Worm (Caenorhabditis elegans) whole organism, L2 larva: ENCODE measurements around the gene sptl-3.

Experiments used
- C34F6.9 ChIP-seq: fragments of 150-350 bp; optimal IDR thresholded peaks from 2 replicates; lab custom pipeline; 2014; ENCODE audit warnings: missing biosample characterization, missing genetic modification characterization
- Y55F3AM.14 ChIP-seq: fragments of 200-800 bp; sonication (Bioruptor generic); optimal IDR thresholded peaks from 2 replicates; lab custom pipeline; 2018; ENCODE audit warnings: mild to moderate bottlenecking, missing genetic modification characterization, missing compliant biosample characterization
- ZK546.5 ChIP-seq: sonication (generic microtip); optimal IDR thresholded peaks from 2 replicates; lab custom pipeline; 2017; ENCODE audit warnings: missing biosample characterization, missing genetic modification characterization
- alr-1 ChIP-seq: fragments of 150-350 bp; optimal IDR thresholded peaks from 2 replicates; lab custom pipeline; 2014; ENCODE audit warnings: missing biosample characterization, missing genetic modification characterization
- aly-2 ChIP-seq: fragments of 150-350 bp; optimal IDR thresholded peaks from 2 replicates; lab custom pipeline; 2014; ENCODE audit warnings: missing biosample characterization, missing genetic modification characterization
- ama-1 ChIP-seq: fragments of 150-350 bp; optimal IDR thresholded peaks from 2 replicates; lab custom pipeline; 2018; ENCODE audit warnings: inconsistent platforms
- blmp-1 ChIP-seq: sonication (generic microtip); optimal IDR thresholded peaks from 2 replicates; lab custom pipeline; 2017; ENCODE audit warnings: missing genetic modification characterization, mild to moderate bottlenecking, missing compliant biosample characterization, antibody characterized with exemption, moderate library complexity; ENCODE audit not compliant: insufficient read depth
- ceh-82 ChIP-seq: fragments of 150-350 bp; optimal IDR thresholded peaks from 2 replicates; lab custom pipeline; 2014; ENCODE audit warnings: missing biosample characterization, missing genetic modification characterization
- crh-2 ChIP-seq: sonication (generic microtip); optimal IDR thresholded peaks from 2 replicates; lab custom pipeline; 2017; ENCODE audit warnings: missing biosample characterization, missing genetic modification characterization
- dmd-4 ChIP-seq: sonication (generic microtip); optimal IDR thresholded peaks from 2 replicates; lab custom pipeline; 2017; ENCODE audit warnings: missing biosample characterization, missing genetic modification characterization
- egl-27 ChIP-seq: sonication (generic microtip); optimal IDR thresholded peaks from 3 replicates; lab custom pipeline; 2017; ENCODE audit warnings: missing biosample characterization, missing genetic modification reagents, missing genetic modification characterization
- elt-1 ChIP-seq: fragments of 150-350 bp; optimal IDR thresholded peaks from 2 replicates; lab custom pipeline; 2014; ENCODE audit warnings: missing biosample characterization, missing genetic modification characterization
- elt-3 ChIP-seq: sonication (generic microtip); optimal IDR thresholded peaks from 2 replicates; lab custom pipeline; 2017; ENCODE audit warnings: missing biosample characterization, missing genetic modification characterization
- fos-1 ChIP-seq: fragments of 150-350 bp; optimal IDR thresholded peaks from 2 replicates; lab custom pipeline; 2014; ENCODE audit warnings: missing biosample characterization, missing genetic modification characterization
- gmeb-1 ChIP-seq: fragments of 150-350 bp; optimal IDR thresholded peaks from 2 replicates; lab custom pipeline; 2014; ENCODE audit warnings: missing biosample characterization, missing genetic modification characterization
- lin-11 ChIP-seq: fragments of 150-350 bp; sonication (generic microtip); optimal IDR thresholded peaks from 2 replicates; lab custom pipeline; 2014; ENCODE audit warnings: missing biosample characterization, missing genetic modification characterization, inconsistent platforms, mixed read lengths
- lin-13 ChIP-seq: fragments of 150-350 bp; optimal IDR thresholded peaks from 2 replicates; lab custom pipeline; 2014; ENCODE audit warnings: missing biosample characterization, missing genetic modification reagents, missing genetic modification characterization
- lin-39 ChIP-seq: fragments of 150-350 bp; optimal IDR thresholded peaks from 2 replicates; lab custom pipeline; 2014; ENCODE audit warnings: missing biosample characterization, missing genetic modification reagents, missing genetic modification characterization
- lsy-2 ChIP-seq, 2 experiments: fragments of 150-350 bp in 1 of 2; sonication (generic microtip) in 1 of 2; optimal IDR thresholded peaks; 2 replicates each; lab custom pipeline; 2014 to 2017; ENCODE audit warnings: missing biosample characterization in 2 of 2, missing genetic modification characterization in 2 of 2
- mab-5 ChIP-seq: fragments of 150-350 bp; optimal IDR thresholded peaks from 2 replicates; lab custom pipeline; 2014; ENCODE audit warnings: missing biosample characterization, missing genetic modification characterization
- mbf-1 ChIP-seq: sonication (generic microtip); optimal IDR thresholded peaks from 2 replicates; lab custom pipeline; 2017; ENCODE audit warnings: missing biosample characterization, missing genetic modification characterization
- nhr-10 ChIP-seq: sonication (generic microtip); optimal IDR thresholded peaks from 2 replicates; lab custom pipeline; 2017; ENCODE audit warnings: missing biosample characterization, missing genetic modification characterization
- nhr-11 ChIP-seq: fragments of 150-350 bp; optimal IDR thresholded peaks from 2 replicates; lab custom pipeline; 2014; ENCODE audit warnings: missing biosample characterization, missing genetic modification characterization
- nhr-12 ChIP-seq: fragments of 150-350 bp; optimal IDR thresholded peaks from 2 replicates; lab custom pipeline; 2014; ENCODE audit warnings: missing biosample characterization, missing genetic modification characterization
- nhr-129 ChIP-seq: fragments of 150-350 bp; optimal IDR thresholded peaks from 2 replicates; lab custom pipeline; 2014; ENCODE audit warnings: missing biosample characterization, missing genetic modification characterization
- nhr-21 ChIP-seq: fragments of 150-350 bp; optimal IDR thresholded peaks from 2 replicates; lab custom pipeline; 2014; ENCODE audit warnings: missing biosample characterization, missing genetic modification characterization
- nhr-237 ChIP-seq: fragments of 150-350 bp; optimal IDR thresholded peaks from 2 replicates; lab custom pipeline; 2014; ENCODE audit warnings: missing biosample characterization, missing genetic modification characterization
- nhr-25 ChIP-seq: fragments of 150-350 bp; sonication (generic microtip); optimal IDR thresholded peaks from 3 replicates; lab custom pipeline; 2014; ENCODE audit warnings: missing biosample characterization, missing genetic modification characterization
- peb-1 ChIP-seq: fragments of 150-350 bp; optimal IDR thresholded peaks from 2 replicates; lab custom pipeline; 2014; ENCODE audit warnings: missing biosample characterization, missing genetic modification characterization
- sem-4 ChIP-seq: fragments of 150-350 bp; optimal IDR thresholded peaks from 2 replicates; lab custom pipeline; 2014; ENCODE audit warnings: missing biosample characterization, missing genetic modification reagents, missing genetic modification characterization
- skn-1 ChIP-seq: sonication (generic microtip); optimal IDR thresholded peaks from 2 replicates; lab custom pipeline; 2017; ENCODE audit warnings: missing biosample characterization, missing genetic modification characterization
- sma-9 ChIP-seq, 2 experiments: fragments of 150-350 bp in 1 of 2; sonication (generic microtip) in 1 of 2; optimal IDR thresholded peaks; 2 replicates each; lab custom pipeline; 2014 to 2016; ENCODE audit warnings: missing genetic modification characterization in 2 of 2, mild to moderate bottlenecking in 1 of 2, missing biosample characterization in 1 of 2, missing compliant biosample characterization in 1 of 2, missing genetic modification reagents in 1 of 2, moderate library complexity in 1 of 2
- snpc-4 ChIP-seq: fragments of 150-350 bp; optimal IDR thresholded peaks from 2 replicates; lab custom pipeline; 2014; ENCODE audit warnings: missing biosample characterization, missing genetic modification characterization
- unc-39 ChIP-seq: fragments of 150-350 bp; optimal IDR thresholded peaks from 2 replicates; lab custom pipeline; 2014; ENCODE audit warnings: missing biosample characterization, missing genetic modification characterization
- unc-55 ChIP-seq: fragments of 150-350 bp; sonication (generic microtip); optimal IDR thresholded peaks from 3 replicates; lab custom pipeline; 2014; ENCODE audit warnings: missing biosample characterization, missing genetic modification reagents, missing genetic modification characterization
- zag-1 ChIP-seq: fragments of 150-350 bp; optimal IDR thresholded peaks from 2 replicates; lab custom pipeline; 2014; ENCODE audit warnings: missing biosample characterization, missing genetic modification characterization
- ztf-1 ChIP-seq: fragments of 200-800 bp; sonication (Bioruptor generic); conservative IDR thresholded peaks from 2 replicates; pipeline ENCODE4 v1.3.6; 2022; ENCODE audit warnings: missing genetic modification characterization, missing compliant biosample characterization
- ztf-11 ChIP-seq: sonication (generic microtip); optimal IDR thresholded peaks from 2 replicates; lab custom pipeline; 2017; ENCODE audit warnings: missing biosample characterization, missing genetic modification characterization
- ztf-4 ChIP-seq: fragments of 150-350 bp; optimal IDR thresholded peaks from 2 replicates; lab custom pipeline; 2014; ENCODE audit warnings: missing biosample characterization, missing genetic modification characterization

The sptl-3 gene

ce11 chrV:13923851-13924250 lies 30.7 kb downstream of the sptl-3 start, which contains the start of gene srxa-11:
Gene srxa-11 (plus strand): TSS chrV:13924151.
- TF ChIP-seq fos-1 (tag; lab: Kevin White, UChicago) (no peak), skn-1 (no peak), blmp-1 (tag; lab: Kevin White, UChicago) (no peak), nhr-11 (no peak), gmeb-1 (tag; lab: Kevin White, UChicago) (no peak), egl-27 (tag; lab: Kevin White, UChicago) (no peak), aly-2 (tag; lab: Kevin White, UChicago) (no peak), ztf-11 (no peak), unc-39 (no peak), ceh-82 (no peak), mbf-1 (tag; lab: Kevin White, UChicago) (no peak), snpc-4 (no peak), Y55F3AM.14 (GFP tag; lab: Kevin White, UChicago) (no peak)

ce11 chrV:13926398-13926797 lies 33.3 kb downstream of the sptl-3 start, which contains the start of gene srxa-12:
Gene srxa-12 (plus strand): TSS chrV:13926698.
- TF ChIP-seq ama-1 (lab: Kevin White, UChicago) (no peak), elt-1 (no peak), nhr-10 (tag; lab: Kevin White, UChicago) (no peak), C34F6.9 (tag; lab: Kevin White, UChicago) (no peak), unc-55 (no peak)
- TF ChIP-seq, all 48 proteins: peak for 0

- TF ChIP-seq ztf-4 (tag; lab: Kevin White, UChicago) (no peak), sma-9 (GFP tag; optimal IDR thresholded peaks at IDR 0.05; lab: Kevin White, UChicago) (no peak), sma-9 (tag; optimal IDR thresholded peaks at IDR 0.05; lab: Kevin White, UChicago) (no peak), peb-1 (tag; lab: Kevin White, UChicago) (no peak), nhr-237 (no peak), ztf-1 (GFP tag; lab: Robert Waterston, UW) (no peak), blmp-1 (tag; lab: Kevin White, UChicago) (no peak), ceh-82 (no peak), lin-13 (no peak), mab-5 (tag; lab: Kevin White, UChicago) (no peak), nhr-21 (tag; lab: Kevin White, UChicago) (no peak), nhr-12 (tag; lab: Kevin White, UChicago) (no peak), nhr-11 (no peak), ZK546.5 (tag; lab: Kevin White, UChicago) (no peak), zag-1 (tag; lab: Kevin White, UChicago) (no peak), nhr-129 (tag; lab: Kevin White, UChicago) (no peak), unc-55 (no peak), snpc-4 (no peak), mbf-1 (tag; lab: Kevin White, UChicago) (no peak)
These were observed 36.4 kb downstream of the sptl-3 start, which contains the start of gene srxa-13 for ce11 chrV:13929503-13929902. Gene srxa-13 (plus strand): TSS chrV:13929803.

ce11 chrV:13931225-13931624 lies 38.1 kb downstream of the sptl-3 start, which contains the start of gene C06B3.16:
Gene C06B3.16 (plus strand): TSS chrV:13931525.
- TF ChIP-seq skn-1: no peak
- TF ChIP-seq ztf-1 (GFP tag; lab: Robert Waterston, UW): no peak
- TF ChIP-seq dmd-4 (tag; lab: Kevin White, UChicago): no peak
- TF ChIP-seq fos-1 (tag; lab: Kevin White, UChicago): no peak
- TF ChIP-seq sem-4 (tag; lab: Kevin White, UChicago): no peak
- no peak for TF ChIP-seq elt-3
- TF ChIP-seq mbf-1 (tag; lab: Kevin White, UChicago): no peak
- TF ChIP-seq peb-1 (tag; lab: Kevin White, UChicago): no peak
- no peak for TF ChIP-seq lsy-2 (tag; optimal IDR thresholded peaks at IDR 0.05; lab: Kevin White, UChicago)

- TF ChIP-seq unc-39: no peak
- no peak for TF ChIP-seq peb-1 (tag; lab: Kevin White, UChicago)
- no peak for TF ChIP-seq ama-1 (lab: Kevin White, UChicago)
- TF ChIP-seq elt-3: no peak
- no peak for TF ChIP-seq lin-11
- no peak for TF ChIP-seq nhr-21 (tag; lab: Kevin White, UChicago)
- TF ChIP-seq sma-9 (GFP tag; optimal IDR thresholded peaks at IDR 0.05; lab: Kevin White, UChicago): no peak
- no peak for TF ChIP-seq sma-9 (tag; optimal IDR thresholded peaks at IDR 0.05; lab: Kevin White, UChicago)
- TF ChIP-seq snpc-4: no peak
- no peak for TF ChIP-seq nhr-12 (tag; lab: Kevin White, UChicago)
- TF ChIP-seq crh-2: no peak
- TF ChIP-seq nhr-25: no peak
- no peak for TF ChIP-seq mab-5 (tag; lab: Kevin White, UChicago)
- TF ChIP-seq blmp-1 (tag; lab: Kevin White, UChicago): no peak
- no peak for TF ChIP-seq lsy-2 (tag; optimal IDR thresholded peaks at IDR 0.05; lab: Kevin White, UChicago)
- no peak for TF ChIP-seq lin-39 (tag; lab: Kevin White, UChicago)
- TF ChIP-seq zag-1 (tag; lab: Kevin White, UChicago): no peak
- no peak for TF ChIP-seq unc-55
- TF ChIP-seq alr-1 (tag; lab: Kevin White, UChicago): no peak
- no peak for TF ChIP-seq aly-2 (tag; lab: Kevin White, UChicago)
- TF ChIP-seq, all 48 proteins: peak for 0
These were observed 38.8 kb downstream of the sptl-3 start for ce11 chrV:13931952-13932351.
